Fruit fly (Drosophila melanogaster) whole organism, embryonic: ENCODE data around the gene CG12289.
A peak's percentile ranks its signal among the peaks of the same experiment; 100 is the strongest.

Experiments
- Abd-B ChIP-seq: fragments of 200-800 bp; sonication (Bioruptor generic); optimal IDR thresholded peaks from 2 replicates; lab custom pipeline; 2018; ENCODE audit warnings: missing biosample characterization, mild to moderate bottlenecking, missing genetic modification characterization, moderate library complexity
- Antp ChIP-seq: fragments of 200-800 bp; sonication (Bioruptor generic); optimal IDR thresholded peaks from 3 replicates; lab custom pipeline; 2016; ENCODE audit warnings: missing biosample characterization, missing genetic modification characterization
- Asciz ChIP-seq: fragments of 200-800 bp; sonication (Bioruptor generic); optimal IDR thresholded peaks from 2 replicates; lab custom pipeline; 2017; ENCODE audit warnings: missing biosample characterization, mild to moderate bottlenecking, missing genetic modification characterization, missing genetic modification reagents
- Awh ChIP-seq: fragments of 200-800 bp; sonication (Bioruptor generic); IDR thresholded peaks from 2 replicates; pipeline ENCODE4, ENCODE4 v1.3.6; 2022; ENCODE audit warnings: missing biosample characterization, missing genetic modification characterization
- B-H1 ChIP-seq: fragments of 200-800 bp; sonication (Bioruptor generic); IDR thresholded peaks from 3 replicates; pipeline ENCODE4 v1.3.6; 2022; ENCODE audit warnings: missing biosample characterization, missing genetic modification characterization
- B-H2 ChIP-seq: fragments of 200-800 bp; sonication (Bioruptor generic); optimal IDR thresholded peaks from 2 replicates; lab custom pipeline; 2018; ENCODE audit warnings: missing biosample characterization, mild to moderate bottlenecking, missing genetic modification characterization
- Blimp-1 ChIP-seq: fragments of 200-800 bp; sonication (Bioruptor generic); optimal IDR thresholded peaks from 3 replicates; lab custom pipeline; 2018; ENCODE audit warnings: missing biosample characterization, missing genetic modification characterization, mild to moderate bottlenecking, moderate library complexity, missing genetic modification reagents
- CG10147 ChIP-seq: fragments of 200-800 bp; sonication (Bioruptor generic); optimal IDR thresholded peaks from 2 replicates; lab custom pipeline; 2019; ENCODE audit warnings: missing biosample characterization, mild to moderate bottlenecking, missing genetic modification characterization, moderate library complexity
- CG10209 ChIP-seq: fragments of 200-800 bp; sonication (Bioruptor generic); optimal IDR thresholded peaks from 3 replicates; lab custom pipeline; 2017; ENCODE audit warnings: missing biosample characterization, mild to moderate bottlenecking, missing genetic modification characterization, missing genetic modification reagents
- CG10366 ChIP-seq: fragments of 200-800 bp; sonication (Bioruptor generic); IDR thresholded peaks from 2 replicates; pipeline ENCODE4 v1.3.6; 2022; ENCODE audit warnings: missing biosample characterization, missing genetic modification characterization
- CG10565 ChIP-seq: fragments of 200-800 bp; sonication (Bioruptor generic); optimal IDR thresholded peaks from 3 replicates; lab custom pipeline; 2016; ENCODE audit warnings: missing biosample characterization, mild to moderate bottlenecking, missing genetic modification characterization
- CG10959 ChIP-seq: fragments of 200-800 bp; sonication (Bioruptor generic); IDR thresholded peaks from 2 replicates; pipeline ENCODE4 v1.3.6; 2022; ENCODE audit warnings: missing biosample characterization, missing genetic modification characterization
- CG11398 ChIP-seq: fragments of 200-800 bp; sonication (Bioruptor generic); optimal IDR thresholded peaks from 2 replicates; lab custom pipeline; 2016; ENCODE audit warnings: missing biosample characterization, missing genetic modification characterization
- CG11723 ChIP-seq: fragments of 200-800 bp; sonication (Bioruptor generic); optimal IDR thresholded peaks from 2 replicates; lab custom pipeline; 2017; ENCODE audit warnings: missing biosample characterization, mild to moderate bottlenecking, missing genetic modification characterization
- CG12219 ChIP-seq: fragments of 200-800 bp; sonication (Bioruptor generic); optimal IDR thresholded peaks from 3 replicates; lab custom pipeline; 2018; ENCODE audit warnings: missing biosample characterization, mild to moderate bottlenecking, missing genetic modification characterization
- CG13123 ChIP-seq: fragments of 200-800 bp; sonication (Bioruptor generic); optimal IDR thresholded peaks from 2 replicates; lab custom pipeline; 2016; ENCODE audit warnings: missing biosample characterization, missing genetic modification characterization
- CG13424 ChIP-seq: fragments of 200-800 bp; sonication (Bioruptor generic); optimal IDR thresholded peaks from 2 replicates; lab custom pipeline; 2019; ENCODE audit warnings: missing biosample characterization, mild to moderate bottlenecking, missing genetic modification characterization, moderate library complexity
- CG17361 ChIP-seq: fragments of 200-800 bp; sonication (Bioruptor generic); IDR thresholded peaks from 3 replicates; pipeline ENCODE4 v1.3.6; 2022; ENCODE audit warnings: missing biosample characterization, missing genetic modification characterization
- CG18011 ChIP-seq: fragments of 200-800 bp; sonication (Bioruptor generic); optimal IDR thresholded peaks from 2 replicates; lab custom pipeline; 2017; ENCODE audit warnings: missing biosample characterization, missing genetic modification characterization, mild to moderate bottlenecking, moderate library complexity, missing genotype
- CG18599 ChIP-seq: fragments of 200-800 bp; sonication (Bioruptor generic); optimal IDR thresholded peaks from 3 replicates; lab custom pipeline; 2017; ENCODE audit warnings: missing biosample characterization, missing genetic modification characterization, mild to moderate bottlenecking, moderate library complexity, missing genetic modification reagents
- CG18764 ChIP-seq: fragments of 200-800 bp; sonication (Bioruptor generic); optimal IDR thresholded peaks from 3 replicates; lab custom pipeline; 2016; ENCODE audit warnings: missing biosample characterization, missing genetic modification characterization
- CG5245 ChIP-seq: fragments of 200-800 bp; sonication (Bioruptor generic); optimal IDR thresholded peaks from 3 replicates; lab custom pipeline; 2016; ENCODE audit warnings: missing biosample characterization, missing genetic modification characterization
- CG9817 ChIP-seq: fragments of 200-800 bp; sonication (Bioruptor generic); optimal IDR thresholded peaks from 2 replicates; lab custom pipeline; 2018; ENCODE audit warnings: missing biosample characterization, mild to moderate bottlenecking, missing genetic modification characterization, moderate library complexity
- CHES-1-like ChIP-seq: fragments of 200-800 bp; sonication (Bioruptor generic); optimal IDR thresholded peaks from 2 replicates; lab custom pipeline; 2016; ENCODE audit warnings: missing biosample characterization, missing genetic modification characterization
- CTCF ChIP-seq: fragments of 200-800 bp; sonication (Bioruptor generic); optimal IDR thresholded peaks from 2 replicates; lab custom pipeline; 2017; ENCODE audit warnings: missing biosample characterization, mild to moderate bottlenecking, missing genetic modification characterization, moderate library complexity
- CkIIα-i1 ChIP-seq: fragments of 200-800 bp; sonication (Bioruptor generic); IDR thresholded peaks from 2 replicates; pipeline ENCODE4 v1.3.6; 2022; ENCODE audit warnings: missing biosample characterization, missing genetic modification characterization
- D19B ChIP-seq: fragments of 200-800 bp; sonication (Bioruptor generic); optimal IDR thresholded peaks from 2 replicates; lab custom pipeline; 2017; ENCODE audit warnings: missing biosample characterization, mild to moderate bottlenecking, missing genetic modification characterization
- Dfd ChIP-seq, 2 experiments: fragments of >200 bp; optimal IDR thresholded peaks; 2 replicates each; lab custom pipeline; 2017; ENCODE audit warnings: missing biosample characterization in 2 of 2, missing genetic modification characterization in 2 of 2
- Fer3 ChIP-seq: fragments of 200-800 bp; sonication (Bioruptor generic); optimal IDR thresholded peaks from 2 replicates; lab custom pipeline; 2018; ENCODE audit warnings: missing biosample characterization, mild to moderate bottlenecking, missing genetic modification characterization, moderate library complexity
- HLHmδ ChIP-seq: fragments of 200-800 bp; sonication (Bioruptor generic); optimal IDR thresholded peaks from 2 replicates; lab custom pipeline; 2018; ENCODE audit warnings: missing biosample characterization, mild to moderate bottlenecking, missing genetic modification characterization, moderate library complexity
- Mad ChIP-seq: fragments of 200-800 bp; sonication (Bioruptor generic); optimal IDR thresholded peaks from 2 replicates; lab custom pipeline; 2016; ENCODE audit warnings: missing biosample characterization, missing genetic modification characterization
- Oaz ChIP-seq: fragments of 200-800 bp; sonication (Bioruptor generic); IDR thresholded peaks from 2 replicates; pipeline ENCODE4 v1.3.6; 2022; ENCODE audit warnings: missing biosample characterization, missing genetic modification characterization
- Tbp ChIP-seq: fragments of >200 bp; optimal IDR thresholded peaks from 2 replicates; lab custom pipeline; 2018; ENCODE audit warnings: missing biosample characterization, missing genetic modification characterization
- amos ChIP-seq: fragments of 200-800 bp; sonication (Bioruptor generic); IDR thresholded peaks from 2 replicates; pipeline ENCODE4 v1.3.6; 2022; ENCODE audit warnings: missing biosample characterization, missing genetic modification characterization; ENCODE audit not compliant: partially characterized antibody
- ara ChIP-seq: fragments of 200-800 bp; sonication (Bioruptor generic); IDR thresholded peaks from 2 replicates; pipeline ENCODE4 v1.3.6; 2022; ENCODE audit warnings: missing biosample characterization, missing genetic modification characterization
- ash1 ChIP-seq: fragments of 200-800 bp; sonication (Bioruptor generic); optimal IDR thresholded peaks from 2 replicates; lab custom pipeline; 2018; ENCODE audit warnings: missing biosample characterization, mild to moderate bottlenecking, missing genetic modification characterization
- az2 ChIP-seq: fragments of 200-800 bp; sonication (Bioruptor generic); optimal IDR thresholded peaks from 3 replicates; lab custom pipeline; 2016; ENCODE audit warnings: missing biosample characterization, missing genetic modification characterization
- bab2 ChIP-seq: fragments of 200-800 bp; sonication (Bioruptor generic); optimal IDR thresholded peaks from 2 replicates; lab custom pipeline; 2016; ENCODE audit warnings: missing biosample characterization, missing genetic modification characterization
- bbx ChIP-seq: fragments of 200-800 bp; sonication (Bioruptor generic); IDR thresholded peaks from 2 replicates; pipeline ENCODE4 v1.3.6; 2022; ENCODE audit warnings: missing biosample characterization, missing genetic modification characterization; ENCODE audit not compliant: partially characterized antibody
- cato ChIP-seq: fragments of 200-800 bp; sonication (Bioruptor generic); optimal IDR thresholded peaks from 2 replicates; lab custom pipeline; 2016; ENCODE audit warnings: missing biosample characterization, missing genetic modification characterization, borderline replicate concordance
- crc ChIP-seq: fragments of 200-800 bp; sonication (Bioruptor generic); optimal IDR thresholded peaks from 2 replicates; lab custom pipeline; 2016; ENCODE audit warnings: missing biosample characterization, missing genetic modification characterization
- dan ChIP-seq: fragments of 200-800 bp; sonication (Bioruptor generic); IDR thresholded peaks from 2 replicates; pipeline ENCODE4 v1.3.6; 2022; ENCODE audit warnings: missing biosample characterization, missing genetic modification characterization
- ftz-f1 ChIP-seq: fragments of 200-800 bp; sonication (Bioruptor generic); optimal IDR thresholded peaks from 2 replicates; lab custom pipeline; 2016; ENCODE audit warnings: missing biosample characterization, missing genetic modification characterization
- ken ChIP-seq: fragments of 200-800 bp; sonication (Bioruptor generic); IDR thresholded peaks from 3 replicates; pipeline ENCODE4 v1.3.6; 2022; ENCODE audit warnings: missing biosample characterization, missing genetic modification characterization
- nom ChIP-seq: fragments of 200-800 bp; sonication (Bioruptor generic); optimal IDR thresholded peaks from 2 replicates; lab custom pipeline; 2017; ENCODE audit warnings: missing biosample characterization, missing genetic modification characterization, mild to moderate bottlenecking, moderate library complexity, missing genetic modification reagents
- seq ChIP-seq: fragments of 200-800 bp; sonication (Bioruptor generic); IDR thresholded peaks from 2 replicates; pipeline ENCODE4 v1.3.6; 2022; ENCODE audit warnings: missing biosample characterization, missing genetic modification characterization
- sug ChIP-seq: fragments of 200-800 bp; optimal IDR thresholded peaks from 2 replicates; lab custom pipeline; 2019; ENCODE audit warnings: missing biosample characterization, mild to moderate bottlenecking, missing genetic modification characterization, moderate library complexity
- tll ChIP-seq, 2 experiments: fragments of 200-800 bp in 1 of 2; fragments of >200 bp in 1 of 2; sonication (Bioruptor generic) in 1 of 2; optimal IDR thresholded peaks; 2 replicates each; lab custom pipeline; 2017 to 2019; ENCODE audit warnings: missing biosample characterization in 2 of 2, missing genetic modification characterization in 2 of 2, mild to moderate bottlenecking in 1 of 2, moderate library complexity in 1 of 2
- usp ChIP-seq: fragments of >200 bp; optimal IDR thresholded peaks from 2 replicates; lab custom pipeline; 2017; ENCODE audit warnings: missing biosample characterization, missing genetic modification characterization

CG12289 gene

dm6 chr3L:11491222-11491873 lies 33.1 kb upstream of the CG12289 start (continued):
- TF ChIP-seq CG10959 (GFP tag; lab: Robert Waterston, UW) (peak; percentile 37; the same call in 1 of the 2 replicates), Blimp-1 (peak; percentile 60), bbx (GFP tag; lab: Robert Waterston, UW) (no peak), CG18764 (GFP tag; lab: Kevin White, UChicago) (no peak), CG10366 (GFP tag; lab: Robert Waterston, UW) (peak; percentile 69; the same call in 1 of the 2 replicates), CG5245 (peak; percentile 35), Tbp (GFP tag; lab: Kevin White, UChicago) (no peak), az2 (GFP tag; lab: Kevin White, UChicago) (peak; percentile 49), usp (GFP tag; lab: Kevin White, UChicago) (no peak), CG13424 (peak; percentile 68), CG11398 (GFP tag; lab: Kevin White, UChicago) (no peak), CkIIα-i1 (GFP tag; lab: Robert Waterston, UW) (no peak), D19B (GFP tag; lab: Kevin White, UChicago) (peak; percentile 51), B-H1 (GFP tag; lab: Robert Waterston, UW) (peak; percentile 65; the same call in 2 of the 3 replicates), Fer3 (tag; lab: Kevin White, UChicago) (peak; percentile 72), Antp (GFP tag; lab: Kevin White, UChicago) (peak; percentile 24), Oaz (no peak), HLHmδ (GFP tag; lab: Kevin White, UChicago) (no peak), ara (GFP tag; lab: Robert Waterston, UW) (peak; percentile 43), Asciz (GFP tag; lab: Kevin White, UChicago) (no peak), CG10209 (GFP tag; lab: Kevin White, UChicago) (peak; percentile 45), Abd-B (GFP tag; lab: Kevin White, UChicago) (peak; percentile 37), CG17361 (GFP tag; lab: Robert Waterston, UW) (peak; percentile 33; the same call in 1 of the 3 replicates), CG18599 (peak; percentile 72), tll (GFP tag; optimal IDR thresholded peaks at IDR 0.05; lab: Kevin White, UChicago) (peak in 1 of 2 experiments; percentile 24), Awh (0 out of 2 replicates have a peak, but pooled peaks have one; percentile 38), CTCF (GFP tag; lab: Kevin White, UChicago) (no peak), CG10147 (peak; percentile 55), CG12219 (GFP tag; lab: Kevin White, UChicago) (peak; percentile 21), CG10565 (GFP tag; lab: Kevin White, UChicago) (no peak), ftz-f1 (GFP tag; lab: Kevin White, UChicago) (peak; percentile 39), amos (GFP tag; lab: Robert Waterston, UW) (no peak), Mad (GFP tag; lab: Kevin White, UChicago) (no peak), CG13123 (GFP tag; lab: Kevin White, UChicago) (peak; percentile 8), CG11723 (GFP tag; lab: Kevin White, UChicago) (peak; percentile 16), crc (no peak), CG18011 (GFP tag; lab: Kevin White, UChicago) (peak; percentile 8), B-H2 (GFP tag; lab: Kevin White, UChicago) (peak; percentile 33), ash1 (GFP tag; lab: Kevin White, UChicago) (no peak), CHES-1-like (GFP tag; lab: Kevin White, UChicago) (peak; percentile 71), ken (peak; percentile 60; the same call in 1 of the 3 replicates), dan (no peak), CG9817 (tag; lab: Kevin White, UChicago) (peak; percentile 60), cato (GFP tag; lab: Kevin White, UChicago) (no peak), sug (tag; lab: Kevin White, UChicago) (peak; percentile 45), Dfd (GFP tag; optimal IDR thresholded peaks at IDR 0.05; lab: Kevin White, UChicago) (no peak), bab2 (GFP tag; lab: Kevin White, UChicago) (peak; percentile 63), seq (GFP tag; lab: Robert Waterston, UW) (0 out of 2 replicates have a peak, but pooled peaks have one; percentile 16), nom (peak; percentile 5)
